Worm (Caenorhabditis elegans) whole organism, mixed stage, embryonic: ENCODE data around the gene K09F5.4.

ENCODE experiments used
- ceh-43 ChIP-seq: fragments of 200-800 bp; sonication (Bioruptor generic); optimal IDR thresholded peaks from 2 replicates; lab custom pipeline; 2018; ENCODE audit warnings: mild to moderate bottlenecking, missing genetic modification characterization, moderate library complexity, missing compliant biosample characterization
- ces-1 ChIP-seq: fragments of 150-350 bp; optimal IDR thresholded peaks from 2 replicates; lab custom pipeline; 2014; ENCODE audit warnings: missing biosample characterization, missing genetic modification reagents, missing genetic modification characterization
- elt-1 ChIP-seq: sonication (generic microtip); optimal IDR thresholded peaks from 2 replicates; lab custom pipeline; 2017; ENCODE audit warnings: missing genetic modification characterization, mild to moderate bottlenecking, missing compliant biosample characterization, antibody characterized with exemption, moderate library complexity, borderline replicate concordance; ENCODE audit not compliant: insufficient read depth
- elt-3 ChIP-seq: fragments of 150-350 bp; optimal IDR thresholded peaks from 2 replicates; lab custom pipeline; 2014; ENCODE audit warnings: missing biosample characterization, missing genetic modification characterization
- hlh-1 ChIP-seq: fragments of 150-350 bp; optimal IDR thresholded peaks from 2 replicates; lab custom pipeline; 2014; ENCODE audit warnings: missing biosample characterization, missing genetic modification reagents, missing genetic modification characterization
- lin-13 ChIP-seq: fragments of 150-350 bp; optimal IDR thresholded peaks from 2 replicates; lab custom pipeline; 2014; ENCODE audit warnings: missing biosample characterization, missing genetic modification characterization
- lsy-2 ChIP-seq: fragments of 150-350 bp; optimal IDR thresholded peaks from 2 replicates; lab custom pipeline; 2014; ENCODE audit warnings: missing biosample characterization, missing genetic modification characterization
- mab-5 ChIP-seq: fragments of 150-350 bp; optimal IDR thresholded peaks from 2 replicates; lab custom pipeline; 2014; ENCODE audit warnings: missing biosample characterization, missing genetic modification characterization
- nhr-28 ChIP-seq: fragments of 150-350 bp; optimal IDR thresholded peaks from 2 replicates; lab custom pipeline; 2014; ENCODE audit warnings: missing biosample characterization, missing genetic modification characterization
- pha-4 ChIP-seq: fragments of 150-350 bp; optimal IDR thresholded peaks from 2 replicates; lab custom pipeline; 2018; ENCODE audit warnings: missing biosample characterization, missing genetic modification reagents, missing genetic modification characterization
- snpc-4 ChIP-seq: fragments of 150-350 bp; optimal IDR thresholded peaks from 2 replicates; lab custom pipeline; 2014; ENCODE audit warnings: missing biosample characterization, missing genetic modification characterization
- sptf-1 ChIP-seq: sonication (generic microtip); optimal IDR thresholded peaks from 2 replicates; lab custom pipeline; 2017; ENCODE audit warnings: mild to moderate bottlenecking, missing genetic modification characterization, moderate library complexity, missing compliant biosample characterization
- ztf-11 ChIP-seq: fragments of 150-350 bp; optimal IDR thresholded peaks from 2 replicates; lab custom pipeline; 2014; ENCODE audit warnings: missing biosample characterization, missing genetic modification characterization

DNA sequence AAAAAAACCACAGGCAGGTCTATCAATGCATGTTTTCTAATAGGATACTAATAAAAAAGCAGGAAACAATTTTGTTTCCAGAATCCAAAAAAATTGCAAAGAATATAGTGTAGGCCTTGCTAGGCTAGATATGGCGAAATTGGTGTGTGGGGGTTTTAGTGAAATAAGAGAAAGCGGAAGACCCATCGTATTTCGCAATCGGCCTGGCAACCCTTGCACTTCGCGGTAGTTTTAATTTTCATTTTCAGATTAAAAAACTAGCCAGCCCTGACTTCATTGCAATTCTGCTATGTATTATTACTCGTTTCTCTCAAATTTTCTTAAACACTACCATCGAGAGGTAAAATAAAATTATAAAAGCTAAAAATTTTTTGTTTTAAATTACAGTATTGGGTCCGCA lies 35.7 kb downstream of the K09F5.4 start:
- TF ChIP-seq snpc-4 (tag; lab: Kevin White, UChicago) (no peak), mab-5 (tag; lab: Kevin White, UChicago) (no peak), pha-4 (no peak), ztf-11 (no peak), elt-3 (tag; lab: Kevin White, UChicago) (no peak), sptf-1 (tag; lab: Kevin White, UChicago) (no peak), elt-1 (tag; lab: Kevin White, UChicago) (no peak), lin-13 (tag; lab: Kevin White, UChicago) (no peak), ces-1 (no peak), ceh-43 (no peak), hlh-1 (tag; lab: Kevin White, UChicago) (no peak), nhr-28 (tag; lab: Kevin White, UChicago) (no peak), lsy-2 (tag; lab: Kevin White, UChicago) (no peak)
